Worm (Caenorhabditis elegans) whole organism, mixed stage, embryonic: ENCODE measurements around the gene rbm-39.

ENCODE experiments used
- bed-3 ChIP-seq: fragments of 200-800 bp; sonication (Bioruptor generic); optimal IDR thresholded peaks from 3 replicates; lab custom pipeline; 2018; ENCODE audit warnings: mild to moderate bottlenecking, missing genetic modification characterization, moderate library complexity, missing compliant biosample characterization
- elt-3 ChIP-seq: fragments of 150-350 bp; optimal IDR thresholded peaks from 2 replicates; lab custom pipeline; 2014; ENCODE audit warnings: missing biosample characterization, missing genetic modification characterization
- lin-13 ChIP-seq: fragments of 150-350 bp; optimal IDR thresholded peaks from 2 replicates; lab custom pipeline; 2014; ENCODE audit warnings: missing biosample characterization, missing genetic modification characterization
- mep-1 ChIP-seq: fragments of 150-350 bp; optimal IDR thresholded peaks from 2 replicates; lab custom pipeline; 2017; ENCODE audit warnings: missing biosample characterization, missing genetic modification reagents, missing genetic modification characterization, inconsistent platforms
- nhr-237 ChIP-seq: fragments of 150-350 bp; optimal IDR thresholded peaks from 2 replicates; lab custom pipeline; 2014; ENCODE audit warnings: missing biosample characterization, missing genetic modification characterization
- snpc-4 ChIP-seq: fragments of 150-350 bp; optimal IDR thresholded peaks from 2 replicates; lab custom pipeline; 2014; ENCODE audit warnings: missing biosample characterization, missing genetic modification characterization
- unc-39 ChIP-seq: fragments of 150-350 bp; optimal IDR thresholded peaks from 2 replicates; lab custom pipeline; 2014; ENCODE audit warnings: missing biosample characterization, missing genetic modification characterization

ce11 chrIV:990352-990751 lies 22.1 kb upstream of the rbm-39 start, which contains the start of gene egrh-2:
- TF ChIP-seq elt-3 (tag; lab: Kevin White, UChicago): no peak
- no peak for TF ChIP-seq unc-39 (tag; lab: Kevin White, UChicago)
- TF ChIP-seq mep-1 (tag; lab: Kevin White, UChicago): no peak
- TF ChIP-seq lin-13 (tag; lab: Kevin White, UChicago): no peak
- no peak for TF ChIP-seq nhr-237
- no peak for TF ChIP-seq snpc-4
- no peak for TF ChIP-seq bed-3 (GFP tag; lab: Kevin White, UChicago)
